Worm (Caenorhabditis elegans) whole organism, young adult: ENCODE results near the gene C30G12.6.

Experiments used
- K11D2.4 ChIP-seq: fragments of 200-800 bp; sonication (Bioruptor generic); IDR thresholded peaks from 2 replicates; pipeline ENCODE4 v1.3.6; 2022; ENCODE audit warnings: missing genetic modification reagents, missing genetic modification characterization, missing compliant biosample characterization
- Y56A3A.18 ChIP-seq: fragments of 200-800 bp; sonication (Bioruptor generic); IDR thresholded peaks from 2 replicates; pipeline ENCODE4 v1.3.6; 2022; ENCODE audit warnings: missing genetic modification reagents, missing genetic modification characterization, missing compliant biosample characterization
- Y79H2A.3 ChIP-seq: fragments of 200-800 bp; sonication (Bioruptor generic); conservative IDR thresholded peaks from 2 replicates; pipeline ENCODE4 v1.3.6; 2022; ENCODE audit warnings: missing genetic modification reagents, missing genetic modification characterization, missing compliant biosample characterization
- athp-1 ChIP-seq: sonication (generic microtip); optimal IDR thresholded peaks from 2 replicates; lab custom pipeline; 2017; ENCODE audit warnings: mild to moderate bottlenecking, missing genetic modification characterization, missing compliant biosample characterization
- attf-3 ChIP-seq: fragments of 200-800 bp; sonication (Bioruptor generic); conservative IDR thresholded peaks from 2 replicates; pipeline ENCODE4 v1.3.6; 2022; ENCODE audit warnings: missing genetic modification reagents, missing genetic modification characterization, missing compliant biosample characterization
- bed-2 ChIP-seq: fragments of 200-800 bp; sonication (Bioruptor generic); IDR thresholded peaks from 2 replicates; pipeline ENCODE4 v1.3.6; 2022; ENCODE audit warnings: missing genetic modification reagents, missing genetic modification characterization, missing compliant biosample characterization
- cebp-1 ChIP-seq, 2 experiments: fragments of 200-800 bp in 1 of 2; sonication (Bioruptor generic) in 1 of 2; sonication (generic microtip) in 1 of 2; IDR thresholded peaks in 1 of 2; optimal IDR thresholded peaks in 1 of 2; 2 replicates each; pipeline versions ENCODE4 v1.3.6 to Lab custom; 2017 to 2022; ENCODE audit warnings: missing compliant biosample characterization in 2 of 2, missing genetic modification characterization in 2 of 2, mild to moderate bottlenecking in 1 of 2, missing genetic modification reagents in 1 of 2, moderate library complexity in 1 of 2
- cebp-2 ChIP-seq: fragments of 200-800 bp; sonication (Bioruptor generic); IDR thresholded peaks from 2 replicates; pipeline ENCODE4 v1.3.6; 2022; ENCODE audit warnings: missing genetic modification characterization, missing compliant biosample characterization
- ceh-27 ChIP-seq: fragments of 200-800 bp; sonication (Bioruptor generic); optimal IDR thresholded peaks from 2 replicates; lab custom pipeline; 2018; ENCODE audit warnings: mild to moderate bottlenecking, missing genetic modification characterization, moderate library complexity, missing compliant biosample characterization
- ceh-40 ChIP-seq: fragments of 200-800 bp; sonication (Bioruptor generic); IDR thresholded peaks from 2 replicates; pipeline ENCODE4 v1.3.6; 2022; ENCODE audit warnings: missing genetic modification characterization, missing compliant biosample characterization
- ceh-79 ChIP-seq: sonication (generic microtip); optimal IDR thresholded peaks from 2 replicates; lab custom pipeline; 2017; ENCODE audit warnings: mild to moderate bottlenecking, missing genetic modification characterization, missing compliant biosample characterization
- chd-7 ChIP-seq: sonication (generic microtip); optimal IDR thresholded peaks from 2 replicates; lab custom pipeline; 2016; ENCODE audit warnings: mild to moderate bottlenecking, missing genetic modification characterization, moderate library complexity, missing compliant biosample characterization
- egrh-3 ChIP-seq: fragments of 200-800 bp; sonication (Bioruptor generic); IDR thresholded peaks from 2 replicates; pipeline ENCODE4 v1.3.6; 2022; ENCODE audit warnings: missing genetic modification reagents, missing genetic modification characterization, missing compliant biosample characterization
- ets-4 ChIP-seq: fragments of 200-800 bp; sonication (Bioruptor generic); optimal IDR thresholded peaks from 2 replicates; lab custom pipeline; 2018; ENCODE audit warnings: mild to moderate bottlenecking, missing genetic modification characterization, missing compliant biosample characterization
- him-1 ChIP-seq: sonication (generic microtip); optimal IDR thresholded peaks from 2 replicates; lab custom pipeline; 2016; ENCODE audit warnings: missing genotype, missing genetic modification reagents, missing genetic modification characterization, missing compliant biosample characterization
- hlh-12 ChIP-seq: sonication (generic microtip); optimal IDR thresholded peaks from 2 replicates; lab custom pipeline; 2016; ENCODE audit warnings: missing genetic modification characterization, missing compliant biosample characterization
- hsf-1 ChIP-seq: fragments of 200-800 bp; sonication (Bioruptor generic); IDR thresholded peaks from 2 replicates; pipeline ENCODE4 v1.3.6; 2022; ENCODE audit warnings: missing genetic modification reagents, missing genetic modification characterization, missing compliant biosample characterization
- let-607 ChIP-seq, 2 experiments: fragments of 200-800 bp in 1 of 2; sonication (Bioruptor generic) in 1 of 2; sonication (generic microtip) in 1 of 2; optimal IDR thresholded peaks; 2 replicates each; lab custom pipeline; 2016 to 2018; ENCODE audit warnings: mild to moderate bottlenecking in 2 of 2, missing compliant biosample characterization in 2 of 2, missing genetic modification characterization in 2 of 2, moderate library complexity in 2 of 2, missing genotype in 1 of 2
- madf-10 ChIP-seq: sonication (generic microtip); optimal IDR thresholded peaks from 2 replicates; lab custom pipeline; 2016; ENCODE audit warnings: mild to moderate bottlenecking, missing genetic modification characterization, missing compliant biosample characterization
- mcd-1 ChIP-seq: fragments of 200-800 bp; sonication (Bioruptor generic); IDR thresholded peaks from 2 replicates; pipeline ENCODE4 v1.3.6; 2022; ENCODE audit warnings: missing genetic modification reagents, missing genetic modification characterization, missing compliant biosample characterization
- mes-4 ChIP-seq: sonication (generic microtip); optimal IDR thresholded peaks from 2 replicates; lab custom pipeline; 2016; ENCODE audit warnings: missing genotype, missing genetic modification characterization, missing compliant biosample characterization
- mxl-1 ChIP-seq: sonication (generic microtip); optimal IDR thresholded peaks from 2 replicates; lab custom pipeline; 2016; ENCODE audit warnings: missing genetic modification characterization, missing compliant biosample characterization
- nfyb-1 ChIP-seq: fragments of 200-800 bp; sonication (Bioruptor generic); IDR thresholded peaks from 2 replicates; pipeline ENCODE4 v1.3.6; 2022; ENCODE audit warnings: missing genetic modification reagents, missing genetic modification characterization, missing compliant biosample characterization
- rpc-1 ChIP-seq, 2 experiments: fragments of 150-350 bp in 1 of 2; sonication (generic microtip) in 1 of 2; optimal IDR thresholded peaks; 2 replicates each; lab custom pipeline; 2014 to 2018; ENCODE audit warnings: missing biosample characterization in 1 of 2, missing genetic modification characterization in 1 of 2, missing genetic modification reagents in 1 of 2, missing genotype in 1 of 2
- sdz-38 ChIP-seq: sonication (generic microtip); optimal IDR thresholded peaks from 2 replicates; lab custom pipeline; 2016; ENCODE audit warnings: missing genotype, missing genetic modification characterization, missing compliant biosample characterization
- snpc-1.3 ChIP-seq: sonication (generic microtip); optimal IDR thresholded peaks from 2 replicates; lab custom pipeline; 2017; ENCODE audit warnings: missing genetic modification characterization, mild to moderate bottlenecking, missing compliant biosample characterization, antibody characterized with exemption, moderate library complexity, missing genotype, missing genetic modification reagents; ENCODE audit not compliant: insufficient read depth
- snpc-3.4 ChIP-seq: sonication (generic microtip); optimal IDR thresholded peaks from 2 replicates; lab custom pipeline; 2017; ENCODE audit warnings: missing genetic modification characterization, mild to moderate bottlenecking, missing compliant biosample characterization, antibody characterized with exemption, moderate library complexity, missing genotype, missing genetic modification reagents
- sptf-2 ChIP-seq: fragments of 200-800 bp; sonication (Bioruptor generic); optimal IDR thresholded peaks from 2 replicates; lab custom pipeline; 2018; ENCODE audit warnings: mild to moderate bottlenecking, missing genetic modification characterization, missing compliant biosample characterization
- unc-130 ChIP-seq: sonication (generic microtip); optimal IDR thresholded peaks from 2 replicates; lab custom pipeline; 2016; ENCODE audit warnings: missing genetic modification reagents, missing genetic modification characterization, missing compliant biosample characterization
- ztf-25 ChIP-seq: fragments of 200-800 bp; sonication (Bioruptor generic); IDR thresholded peaks from 2 replicates; pipeline ENCODE4 v1.3.6; 2022; ENCODE audit warnings: missing genetic modification reagents, missing genetic modification characterization, missing compliant biosample characterization
- ztf-26 ChIP-seq: sonication (generic microtip); optimal IDR thresholded peaks from 2 replicates; lab custom pipeline; 2017; ENCODE audit warnings: missing genetic modification characterization, missing compliant biosample characterization

The C30G12.6 gene

DNA sequence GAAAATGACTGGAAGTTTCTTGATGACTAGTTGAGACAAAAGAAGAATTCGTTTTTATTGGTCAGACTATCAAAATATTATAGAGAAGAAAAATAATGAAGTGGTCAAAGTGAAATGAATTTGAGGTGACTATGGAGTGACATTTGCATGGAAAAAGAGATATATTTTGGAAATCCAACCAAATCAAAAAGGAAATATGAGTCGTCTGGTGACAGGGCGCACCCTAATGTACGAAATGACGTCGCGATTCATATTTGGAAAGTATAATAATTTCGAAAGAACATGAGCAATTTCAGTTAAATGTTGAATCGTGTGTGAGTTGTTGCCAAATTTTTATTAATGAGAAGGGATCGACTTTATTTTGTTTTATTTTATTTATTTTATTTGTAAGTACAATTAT, 21.7 kb upstream of the C30G12.6 start, which contains the start of gene F21D12.2:
Gene F21D12.2 (plus strand): TSS at position 301 of the 400 bp plus-strand sequence.
- no peak for TF ChIP-seq bed-2 (GFP tag; lab: Robert Waterston, UW)
- TF ChIP-seq hsf-1 = no peak
- no peak for TF ChIP-seq snpc-3.4 (tag; lab: Kevin White, UChicago)
- TF ChIP-seq hlh-12 (tag; lab: Kevin White, UChicago) = no peak
- TF ChIP-seq him-1 (tag; lab: Kevin White, UChicago) = no peak
- TF ChIP-seq Y56A3A.18 (GFP tag; lab: Robert Waterston, UW) = no peak
- TF ChIP-seq madf-10 (tag; lab: Kevin White, UChicago) = no peak
- TF ChIP-seq athp-1 (tag; lab: Kevin White, UChicago) = no peak
- no peak for TF ChIP-seq ceh-27 (GFP tag; lab: Kevin White, UChicago)
- no peak for TF ChIP-seq unc-130 (GFP tag; lab: Kevin White, UChicago)
- TF ChIP-seq ztf-25 (GFP tag; lab: Robert Waterston, UW) = no peak
- TF ChIP-seq egrh-3 (GFP tag; lab: Robert Waterston, UW) = no peak
- no peak for TF ChIP-seq sdz-38
- no peak for TF ChIP-seq mcd-1 (GFP tag; lab: Robert Waterston, UW)
- no peak for TF ChIP-seq ceh-79
- no peak for TF ChIP-seq nfyb-1 (GFP tag; lab: Robert Waterston, UW)
- no peak for TF ChIP-seq sptf-2
- no peak for TF ChIP-seq ztf-26 (tag; lab: Kevin White, UChicago)
- no peak for TF ChIP-seq ets-4 (GFP tag; lab: Kevin White, UChicago)

DNA sequence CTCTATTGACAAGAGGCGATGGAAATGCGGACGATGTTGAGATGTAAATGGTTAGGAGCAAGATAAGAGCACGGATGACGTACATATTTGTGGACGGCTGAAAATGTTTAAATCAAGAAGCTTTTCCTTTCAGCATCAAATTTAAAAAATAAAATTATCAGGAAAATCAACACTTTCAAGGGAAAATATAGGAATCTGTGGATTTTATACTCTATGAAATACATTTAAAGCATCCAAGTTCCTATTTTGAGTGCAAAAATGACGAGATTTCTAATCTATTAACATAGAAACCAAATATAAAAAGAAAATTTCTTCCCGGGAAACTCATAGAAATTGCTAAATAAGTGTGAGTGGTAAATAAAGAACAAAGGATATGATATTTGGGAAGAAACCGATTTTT, 18.3 kb upstream of the C30G12.6 start, which contains the start of gene F45E12.6:
Gene F45E12.6 (minus strand): TSS at position 101 of the 400 bp plus-strand sequence.
- TF ChIP-seq cebp-1 (GFP tag; IDR thresholded peaks at IDR 0.05; lab: Robert Waterston, UW) (no peak), cebp-1 (tag; optimal IDR thresholded peaks at IDR 0.05; lab: Kevin White, UChicago) (no peak), Y79H2A.3 (no peak), mcd-1 (GFP tag; lab: Robert Waterston, UW) (no peak), rpc-1 (optimal IDR thresholded peaks at IDR 0.05; lab: Kevin White, UChicago) (no peak), rpc-1 (tag; optimal IDR thresholded peaks at IDR 0.05; lab: Kevin White, UChicago) (no peak), mxl-1 (no peak), sptf-2 (no peak), attf-3 (GFP tag; lab: Robert Waterston, UW) (no peak)
- TF ChIP-seq, all 124 proteins: peak for 0

DNA sequence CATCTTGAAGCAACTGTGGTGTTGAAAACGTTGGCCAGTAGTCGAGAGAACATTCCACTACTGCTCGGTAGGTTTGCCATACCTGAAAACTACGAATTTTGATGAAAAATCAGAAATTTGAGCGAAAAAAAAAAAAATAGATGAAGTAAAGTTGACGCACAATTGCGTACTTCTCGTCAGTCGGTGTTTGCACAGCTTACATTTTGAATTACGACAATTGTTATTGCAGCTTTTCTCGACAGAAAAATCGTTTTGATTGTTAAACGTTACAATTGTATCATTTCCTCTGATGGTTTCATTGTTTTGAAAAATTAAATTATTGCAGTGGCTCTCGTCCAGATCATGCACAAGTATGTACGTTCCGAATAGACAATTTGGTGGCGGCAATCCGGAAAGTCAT, 14.2 kb upstream of the C30G12.6 start, which contains the start of the genes F45E12.5 and cnep-1:
Gene F45E12.5 (minus strand): TSS at position 93 of the 400 bp plus-strand sequence.
Gene cnep-1 (plus strand): TSS at position 326 of the 400 bp plus-strand sequence.
- no peak for TF ChIP-seq mes-4 (tag; lab: Kevin White, UChicago)

DNA sequence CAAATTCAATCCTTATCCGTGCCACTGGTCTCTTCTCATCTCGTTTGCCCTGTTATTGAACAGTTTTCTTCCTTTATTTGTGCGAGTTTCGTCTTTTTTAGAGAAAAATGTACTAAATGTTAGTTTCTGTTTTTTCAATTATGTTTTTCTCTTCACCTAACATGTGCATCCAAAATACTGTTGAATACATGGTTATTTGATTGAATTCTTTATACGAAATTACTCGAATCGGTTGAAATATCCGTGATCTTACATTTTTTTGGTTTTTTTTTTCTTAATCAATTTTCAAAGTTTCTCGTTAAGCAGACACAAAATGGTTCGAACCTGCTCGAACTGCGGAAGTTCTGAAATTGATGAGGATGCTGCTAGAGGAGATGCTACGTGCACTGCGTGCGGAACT, 9.7 kb upstream of the C30G12.6 start, which contains the start of gene brf-1:
Gene brf-1 (plus strand): TSS at position 301 of the 400 bp plus-strand sequence.
- TF ChIP-seq chd-7 (tag; lab: Kevin White, UChicago) (no peak), K11D2.4 (no peak), cebp-2 (GFP tag; lab: Robert Waterston, UW) (no peak), ceh-40 (GFP tag; lab: Robert Waterston, UW) (no peak), let-607 (tag; optimal IDR thresholded peaks at IDR 0.05; lab: Kevin White, UChicago) (no peak), madf-10 (tag; lab: Kevin White, UChicago) (no peak), snpc-1.3 (tag; lab: Kevin White, UChicago) (no peak)
